Fruit fly (Drosophila melanogaster) whole organism, adult: ENCODE results near the gene Prx4.

Source experiments
- CG11617 ChIP-seq: fragments of 200-800 bp; sonication (Bioruptor generic); optimal IDR thresholded peaks from 2 replicates; lab custom pipeline; 2017; ENCODE audit warnings: mild to moderate bottlenecking, missing biosample characterization, missing genetic modification reagents, missing genetic modification characterization
- CG12768 ChIP-seq: fragments of 200-800 bp; sonication (Bioruptor generic); optimal IDR thresholded peaks from 2 replicates; lab custom pipeline; 2017; ENCODE audit warnings: missing biosample characterization, missing genetic modification characterization, mild to moderate bottlenecking, moderate library complexity, missing genetic modification reagents
- CG14711 ChIP-seq: fragments of 200-800 bp; sonication (Bioruptor generic); optimal IDR thresholded peaks from 2 replicates; lab custom pipeline; 2018; ENCODE audit warnings: missing biosample characterization, mild to moderate bottlenecking, missing genetic modification characterization, moderate library complexity
- CG1620 ChIP-seq: fragments of 200-800 bp; sonication (Bioruptor generic); optimal IDR thresholded peaks from 2 replicates; lab custom pipeline; 2016; ENCODE audit warnings: missing biosample characterization, missing genetic modification characterization
- CG33017 ChIP-seq: fragments of 200-800 bp; sonication (Bioruptor generic); optimal IDR thresholded peaks from 2 replicates; lab custom pipeline; 2018; ENCODE audit warnings: missing biosample characterization, mild to moderate bottlenecking, missing genetic modification characterization, moderate library complexity
- CG5204 ChIP-seq: fragments of 200-800 bp; sonication (Bioruptor generic); optimal IDR thresholded peaks from 2 replicates; lab custom pipeline; 2016; ENCODE audit warnings: missing biosample characterization, missing genetic modification characterization
- CG7045 ChIP-seq: fragments of 200-800 bp; sonication (Bioruptor generic); optimal IDR thresholded peaks from 2 replicates; lab custom pipeline; 2017; ENCODE audit warnings: missing biosample characterization, mild to moderate bottlenecking, missing genetic modification characterization
- CG7101 ChIP-seq: fragments of 200-800 bp; sonication (Bioruptor generic); optimal IDR thresholded peaks from 2 replicates; lab custom pipeline; 2018; ENCODE audit warnings: missing biosample characterization, mild to moderate bottlenecking, missing genetic modification characterization, moderate library complexity
- Clk ChIP-seq: fragments of 200-800 bp; sonication (Bioruptor generic); optimal IDR thresholded peaks from 2 replicates; lab custom pipeline; 2017; ENCODE audit warnings: missing biosample characterization, missing genetic modification characterization
- Crg-1 ChIP-seq: fragments of 200-800 bp; sonication (Bioruptor generic); optimal IDR thresholded peaks from 2 replicates; lab custom pipeline; 2016; ENCODE audit warnings: missing biosample characterization, missing genetic modification characterization
- Hr96 ChIP-seq: fragments of 200-800 bp; sonication (Bioruptor generic); optimal IDR thresholded peaks from 2 replicates; lab custom pipeline; 2016; ENCODE audit warnings: missing biosample characterization, missing genetic modification characterization
- Mnt ChIP-seq: fragments of 200-800 bp; sonication (Bioruptor generic); optimal IDR thresholded peaks from 2 replicates; lab custom pipeline; 2016; ENCODE audit warnings: missing biosample characterization, mild to moderate bottlenecking, missing genetic modification characterization
- bab1 ChIP-seq: fragments of 200-800 bp; sonication (Bioruptor generic); optimal IDR thresholded peaks from 3 replicates; lab custom pipeline; 2019; ENCODE audit warnings: missing biosample characterization, mild to moderate bottlenecking, missing genetic modification characterization, moderate library complexity
- cic ChIP-seq: fragments of 200-800 bp; sonication (Bioruptor generic); optimal IDR thresholded peaks from 2 replicates; lab custom pipeline; 2017; ENCODE audit warnings: missing biosample characterization, mild to moderate bottlenecking, missing genetic modification characterization, moderate library complexity
- cnc ChIP-seq, 2 experiments: fragments of >200 bp; optimal IDR thresholded peaks; 2 replicates each; lab custom pipeline; 2017
- kay ChIP-seq: fragments of 200-800 bp; sonication (Bioruptor generic); peaks from one replicate; lab custom pipeline; 2016; ENCODE audit warnings: missing biosample characterization, missing genetic modification characterization, borderline replicate concordance
- ovo ChIP-seq: fragments of 200-800 bp; sonication (Bioruptor generic); optimal IDR thresholded peaks from 2 replicates; lab custom pipeline; 2016; ENCODE audit warnings: missing biosample characterization, missing genetic modification characterization
- pad ChIP-seq: fragments of 200-800 bp; sonication (Bioruptor generic); optimal IDR thresholded peaks from 3 replicates; lab custom pipeline; 2017; ENCODE audit warnings: missing biosample characterization, missing genetic modification characterization, mild to moderate bottlenecking, moderate library complexity, missing genetic modification reagents
- tj ChIP-seq: fragments of 200-800 bp; sonication (Bioruptor generic); optimal IDR thresholded peaks from 3 replicates; lab custom pipeline; 2017; ENCODE audit warnings: missing biosample characterization, mild to moderate bottlenecking, missing genetic modification characterization, moderate library complexity
- toe ChIP-seq: fragments of 200-800 bp; sonication (Bioruptor generic); optimal IDR thresholded peaks from 2 replicates; lab custom pipeline; 2016; ENCODE audit warnings: missing biosample characterization, missing genetic modification characterization

Prx4 gene

dm6 chr3L:3078398-3079155 lies 36.4 kb downstream of the Prx4 start:
- TF ChIP-seq tj (GFP tag; lab: Kevin White, UChicago): peak; percentile 71
- TF ChIP-seq CG14711 (tag; lab: Kevin White, UChicago): peak; percentile 54
- TF ChIP-seq Mnt: no peak
- TF ChIP-seq CG1620 (GFP tag; lab: Kevin White, UChicago): no peak
- TF ChIP-seq CG7101 (tag; lab: Kevin White, UChicago): peak; percentile 15
- TF ChIP-seq Crg-1: no peak
- no peak for TF ChIP-seq CG11617 (GFP tag; lab: Kevin White, UChicago)
- TF ChIP-seq Hr96 (GFP tag; lab: Kevin White, UChicago): no peak

DNA sequence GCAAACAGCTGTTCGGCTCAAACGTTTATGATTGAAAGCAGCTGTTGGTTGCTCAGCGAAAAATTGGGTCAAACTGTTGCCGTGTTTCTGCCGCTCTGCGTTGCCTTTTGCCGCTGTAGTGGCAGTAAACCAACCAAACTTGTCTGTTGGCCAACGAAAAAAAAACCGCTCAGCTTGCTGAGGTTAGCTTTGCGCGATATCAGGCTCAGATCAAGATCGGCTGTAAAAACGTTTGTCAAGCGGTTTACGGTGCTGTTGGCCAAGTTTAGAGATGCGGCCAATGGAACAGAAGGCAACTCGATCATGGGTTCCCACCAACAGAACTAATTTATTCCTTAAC lies 37.0 kb downstream of the Prx4 start:
- TF ChIP-seq Hr96 (GFP tag; lab: Kevin White, UChicago) (no peak), CG1620 (GFP tag; lab: Kevin White, UChicago) (no peak), ovo (GFP tag; lab: Kevin White, UChicago) (no peak), pad (GFP tag; lab: Kevin White, UChicago) (no peak), cnc (optimal IDR thresholded peaks at IDR 0.05; lab: Kevin White, UChicago) (no peak), CG5204 (GFP tag; lab: Kevin White, UChicago) (no peak), Clk (GFP tag; lab: Kevin White, UChicago) (no peak), CG7045 (GFP tag; lab: Kevin White, UChicago) (no peak)

DNA sequence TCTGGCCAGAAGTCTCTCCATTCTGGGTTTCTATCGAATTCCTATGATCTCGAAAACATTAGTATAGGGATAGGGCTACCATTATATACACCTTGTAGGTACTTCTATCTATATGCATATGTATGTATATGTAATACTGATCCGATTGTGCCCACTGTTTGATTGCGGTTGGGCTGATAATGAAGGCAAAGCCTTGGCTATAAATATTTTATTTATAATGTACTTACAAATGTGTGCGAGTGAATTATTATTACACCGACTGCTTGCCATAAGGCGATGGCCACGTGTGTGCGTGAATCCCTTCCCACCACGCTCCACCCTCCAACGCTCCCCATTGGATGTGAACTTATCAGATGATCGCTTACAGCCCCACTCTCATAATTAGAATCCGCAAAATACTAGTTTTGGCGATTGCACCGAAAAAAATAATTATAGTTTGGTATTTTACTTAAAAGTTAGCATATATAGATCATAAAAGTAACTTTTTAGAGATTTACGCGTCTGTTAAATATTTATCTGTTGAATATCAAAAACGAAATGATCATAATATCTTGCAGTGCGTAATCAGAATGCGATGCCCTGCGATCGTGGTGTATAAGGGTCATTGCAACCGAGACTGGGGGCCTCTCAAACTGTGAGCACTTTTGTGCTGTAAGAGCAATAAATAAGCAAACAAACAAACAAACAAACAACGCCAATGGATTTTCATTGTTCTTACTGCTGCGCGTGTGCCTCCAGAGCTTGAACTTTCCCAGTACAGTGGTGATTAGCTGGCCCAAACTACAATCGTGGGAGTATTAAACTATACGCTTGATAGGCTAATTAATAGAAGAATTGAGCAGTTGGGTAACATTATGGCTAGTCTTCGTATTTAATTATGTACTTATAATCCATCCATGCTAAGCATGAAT lies 38.2 kb downstream of the Prx4 start:
- peak; percentile 49 for TF ChIP-seq Mnt
- no peak for TF ChIP-seq CG7101 (tag; lab: Kevin White, UChicago)
- peak; percentile 57 for TF ChIP-seq CG12768 (GFP tag; lab: Kevin White, UChicago)
- TF ChIP-seq CG14711 (tag; lab: Kevin White, UChicago): peak; percentile 50
- TF ChIP-seq CG5204 (GFP tag; lab: Kevin White, UChicago): no peak
- no peak for TF ChIP-seq CG7045 (GFP tag; lab: Kevin White, UChicago)
- peak; percentile 92 for TF ChIP-seq kay (GFP tag; lab: Kevin White, UChicago)
- TF ChIP-seq toe (GFP tag; lab: Kevin White, UChicago): no peak
- peak; percentile 79 for TF ChIP-seq cic
- no peak for TF ChIP-seq tj (GFP tag; lab: Kevin White, UChicago)
- TF ChIP-seq Clk (GFP tag; lab: Kevin White, UChicago): peak; percentile 4
- peak; percentile 68 for TF ChIP-seq CG33017 (tag; lab: Kevin White, UChicago)

DNA sequence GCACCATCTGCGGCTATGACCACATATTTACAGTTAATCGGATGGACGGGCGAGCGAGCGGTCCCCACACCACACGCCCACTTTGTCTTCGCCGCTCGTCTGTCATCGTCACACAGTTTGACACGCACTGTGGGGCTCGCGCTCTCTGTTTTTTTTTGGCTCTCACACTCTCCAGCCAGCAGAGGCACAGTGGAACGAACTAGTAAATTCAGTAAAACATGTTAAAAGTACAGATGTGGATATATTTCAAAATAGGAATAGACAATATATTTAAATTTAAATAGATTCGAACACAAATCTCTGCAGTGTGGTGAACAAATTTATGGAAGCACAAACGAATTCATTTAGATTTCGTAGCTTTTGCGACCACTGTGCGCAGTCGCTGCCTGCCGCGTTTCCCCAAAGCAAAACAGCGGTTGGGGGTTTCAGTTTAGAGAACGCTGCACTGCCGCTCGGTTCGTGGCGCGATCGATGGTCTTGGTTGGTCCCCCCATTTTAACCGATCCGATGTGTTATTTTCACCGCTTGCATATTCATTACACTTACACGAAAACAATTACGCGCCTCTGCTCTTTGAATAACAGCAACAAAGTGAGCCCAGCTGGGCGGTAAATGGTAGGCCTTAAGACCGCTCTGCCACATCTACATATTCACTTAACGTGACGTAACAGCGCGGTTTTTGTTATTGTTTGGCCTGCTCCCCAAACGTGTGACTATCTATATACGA lies 39.1 kb downstream of the Prx4 start:
- TF ChIP-seq kay (GFP tag; lab: Kevin White, UChicago): peak; percentile 99
- TF ChIP-seq CG5204 (GFP tag; lab: Kevin White, UChicago): peak; percentile 97
- peak; percentile 96 for TF ChIP-seq Clk (GFP tag; lab: Kevin White, UChicago)
- TF ChIP-seq ovo (GFP tag; lab: Kevin White, UChicago): peak; percentile 93
- peak; percentile 97 for TF ChIP-seq Crg-1
- TF ChIP-seq cic: peak; percentile 92
- peak; percentile 97 for TF ChIP-seq Mnt
- no peak for TF ChIP-seq cnc (optimal IDR thresholded peaks at IDR 0.05; lab: Kevin White, UChicago)
- peak; percentile 85 for TF ChIP-seq pad (GFP tag; lab: Kevin White, UChicago)
- peak; percentile 97 for TF ChIP-seq Hr96 (GFP tag; lab: Kevin White, UChicago)
- peak; percentile 94 for TF ChIP-seq CG14711 (tag; lab: Kevin White, UChicago)
- TF ChIP-seq tj (GFP tag; lab: Kevin White, UChicago): peak; percentile 83
- TF ChIP-seq CG12768 (GFP tag; lab: Kevin White, UChicago): peak; percentile 98
- peak; percentile 97 for TF ChIP-seq toe (GFP tag; lab: Kevin White, UChicago)
- peak; percentile 98 for TF ChIP-seq CG7101 (tag; lab: Kevin White, UChicago)
- peak; percentile 98 for TF ChIP-seq CG11617 (GFP tag; lab: Kevin White, UChicago)
- peak; percentile 98 for TF ChIP-seq CG33017 (tag; lab: Kevin White, UChicago)
- TF ChIP-seq bab1: peak; percentile 98
- peak; percentile 98 for TF ChIP-seq CG1620 (GFP tag; lab: Kevin White, UChicago)
- TF ChIP-seq CG7045 (GFP tag; lab: Kevin White, UChicago): peak; percentile 97

- TF ChIP-seq CG1620 (GFP tag; lab: Kevin White, UChicago): no peak
- TF ChIP-seq CG11617 (GFP tag; lab: Kevin White, UChicago): no peak
- no peak for TF ChIP-seq ovo (GFP tag; lab: Kevin White, UChicago)
- peak; percentile 99 for TF ChIP-seq tj (GFP tag; lab: Kevin White, UChicago)
- no peak for TF ChIP-seq CG5204 (GFP tag; lab: Kevin White, UChicago)
- peak; percentile 55 to 61 for TF ChIP-seq cnc (optimal IDR thresholded peaks at IDR 0.05; lab: Kevin White, UChicago)
- no peak for TF ChIP-seq CG14711 (tag; lab: Kevin White, UChicago)
- TF ChIP-seq pad (GFP tag; lab: Kevin White, UChicago): no peak
- TF ChIP-seq CG7101 (tag; lab: Kevin White, UChicago): no peak
- no peak for TF ChIP-seq Clk (GFP tag; lab: Kevin White, UChicago)
- no peak for TF ChIP-seq cic
- no peak for TF ChIP-seq Mnt
Measured at dm6 chr3L:3081966-3082516, 39.9 kb downstream of the Prx4 start.
